Worm (Caenorhabditis elegans) whole organism, mixed stage, embryonic: Measurements from ENCODE around the gene sre-20.

ENCODE experiments used
- bed-3 ChIP-seq: fragments of 200-800 bp; sonication (Bioruptor generic); optimal IDR thresholded peaks from 3 replicates; lab custom pipeline; 2018; ENCODE audit warnings: mild to moderate bottlenecking, missing genetic modification characterization, moderate library complexity, missing compliant biosample characterization
- blmp-1 ChIP-seq: fragments of 150-350 bp; optimal IDR thresholded peaks from 2 replicates; lab custom pipeline; 2014; ENCODE audit warnings: missing biosample characterization, missing genetic modification characterization
- ces-1 ChIP-seq: fragments of 150-350 bp; optimal IDR thresholded peaks from 2 replicates; lab custom pipeline; 2014; ENCODE audit warnings: missing biosample characterization, missing genetic modification reagents, missing genetic modification characterization
- cnd-1 ChIP-seq: fragments of 200-800 bp; sonication (Bioruptor generic); optimal IDR thresholded peaks from 2 replicates; lab custom pipeline; 2018; ENCODE audit warnings: mild to moderate bottlenecking, missing genetic modification characterization, missing compliant biosample characterization
- elt-1 ChIP-seq: sonication (generic microtip); optimal IDR thresholded peaks from 2 replicates; lab custom pipeline; 2017; ENCODE audit warnings: missing genetic modification characterization, mild to moderate bottlenecking, missing compliant biosample characterization, antibody characterized with exemption, moderate library complexity, borderline replicate concordance; ENCODE audit not compliant: insufficient read depth
- elt-3 ChIP-seq: fragments of 150-350 bp; optimal IDR thresholded peaks from 2 replicates; lab custom pipeline; 2014; ENCODE audit warnings: missing biosample characterization, missing genetic modification characterization
- mep-1 ChIP-seq: fragments of 150-350 bp; optimal IDR thresholded peaks from 2 replicates; lab custom pipeline; 2017; ENCODE audit warnings: missing biosample characterization, missing genetic modification reagents, missing genetic modification characterization, inconsistent platforms
- nhr-76 ChIP-seq: sonication (generic microtip); optimal IDR thresholded peaks from 2 replicates; lab custom pipeline; 2017; ENCODE audit warnings: missing biosample characterization, missing genetic modification characterization
- pha-4 ChIP-seq: fragments of 150-350 bp; optimal IDR thresholded peaks from 2 replicates; lab custom pipeline; 2018; ENCODE audit warnings: missing biosample characterization, missing genetic modification reagents, missing genetic modification characterization
- snpc-4 ChIP-seq: fragments of 150-350 bp; optimal IDR thresholded peaks from 2 replicates; lab custom pipeline; 2014; ENCODE audit warnings: missing biosample characterization, missing genetic modification characterization

DNA sequence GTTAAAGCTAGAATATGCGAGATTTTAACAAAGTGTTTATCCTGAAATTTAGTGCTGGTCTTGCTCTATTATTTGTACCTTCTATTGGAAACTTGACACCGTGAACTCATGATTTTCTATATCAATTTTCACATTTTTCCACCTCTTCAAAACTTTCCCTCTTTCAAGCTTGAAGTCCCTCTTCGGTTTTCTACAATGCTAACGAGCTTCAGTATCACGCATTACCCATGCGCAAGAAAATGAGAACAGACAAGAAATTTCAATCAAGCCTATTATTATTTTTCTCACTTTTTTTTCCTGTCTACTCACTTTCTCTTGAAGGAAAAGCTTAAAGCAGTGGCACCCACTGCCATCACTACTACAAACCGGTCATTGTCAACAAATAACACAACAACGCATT, 27.0 kb upstream of the sre-20 start:
- no peak for TF ChIP-seq nhr-76 (tag; lab: Kevin White, UChicago)
- TF ChIP-seq mep-1 (tag; lab: Kevin White, UChicago) = no peak
- no peak for TF ChIP-seq snpc-4 (tag; lab: Kevin White, UChicago)
- TF ChIP-seq blmp-1 (tag; lab: Kevin White, UChicago) = no peak
- TF ChIP-seq ces-1 (GFP tag; lab: Kevin White, UChicago) = no peak
- TF ChIP-seq cnd-1 (tag; lab: Kevin White, UChicago) = no peak
- TF ChIP-seq pha-4 (tag; lab: Kevin White, UChicago) = no peak
- no peak for TF ChIP-seq elt-1 (tag; lab: Kevin White, UChicago)
- TF ChIP-seq bed-3 (GFP tag; lab: Kevin White, UChicago) = no peak
- no peak for TF ChIP-seq elt-3 (tag; lab: Kevin White, UChicago)
